Worm (Caenorhabditis elegans) whole organism, mixed stage, embryonic: ENCODE data around the gene Y97E10AR.8.

Source experiments
- ceh-39 ChIP-seq: fragments of 150-350 bp; optimal IDR thresholded peaks from 2 replicates; lab custom pipeline; 2014; ENCODE audit warnings: missing biosample characterization, missing genetic modification characterization
- ham-2 ChIP-seq: fragments of 200-800 bp; sonication (Bioruptor generic); optimal IDR thresholded peaks from 2 replicates; lab custom pipeline; 2018; ENCODE audit warnings: mild to moderate bottlenecking, missing genetic modification characterization, missing compliant biosample characterization
- unc-62 ChIP-seq: fragments of 150-350 bp; optimal IDR thresholded peaks from 2 replicates; lab custom pipeline; 2014; ENCODE audit warnings: missing biosample characterization, missing genetic modification reagents, missing genetic modification characterization

DNA sequence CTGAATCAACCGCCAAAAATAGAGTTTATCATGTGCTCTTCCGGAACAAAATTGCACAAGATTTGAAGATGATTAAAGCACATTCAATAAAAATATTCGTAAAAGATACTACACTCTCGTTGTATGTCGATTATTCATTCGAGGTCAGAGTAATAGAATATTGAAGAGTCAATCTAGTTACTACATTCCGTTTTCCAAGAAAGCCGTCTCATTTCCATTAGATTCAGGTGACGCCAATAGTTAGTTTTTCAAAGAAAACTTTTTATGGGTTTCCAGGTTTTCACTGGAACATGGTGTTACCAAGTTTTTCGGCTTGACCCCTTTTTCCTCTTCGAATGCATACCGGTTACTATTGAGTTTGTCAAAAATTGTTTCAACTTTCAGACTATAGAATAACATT, 34.6 kb upstream of the Y97E10AR.8 start:
- TF ChIP-seq ceh-39 = no peak
- no peak for TF ChIP-seq unc-62 (GFP tag; lab: Kevin White, UChicago)
- no peak for TF ChIP-seq ham-2 (GFP tag; lab: Kevin White, UChicago)
